Fruit fly (Drosophila melanogaster) whole organism, embryonic: Measurements from ENCODE around the gene CG31549.
A peak's percentile ranks its signal among the peaks of the same experiment; 100 is the strongest.

Source experiments
- Aef1 ChIP-seq: fragments of 200-800 bp; sonication (Bioruptor generic); IDR thresholded peaks from 3 replicates; pipeline ENCODE4 v1.3.6; 2022; ENCODE audit warnings: missing biosample characterization, missing genetic modification characterization
- CG10366 ChIP-seq: fragments of 200-800 bp; sonication (Bioruptor generic); IDR thresholded peaks from 2 replicates; pipeline ENCODE4 v1.3.6; 2022; ENCODE audit warnings: missing biosample characterization, missing genetic modification characterization
- CG11695 ChIP-seq: fragments of 200-800 bp; sonication (Bioruptor generic); IDR thresholded peaks from 3 replicates; pipeline ENCODE4 v1.3.6; 2022; ENCODE audit warnings: missing biosample characterization, missing genetic modification characterization
- CG12104 ChIP-seq: fragments of 200-800 bp; sonication (Bioruptor generic); optimal IDR thresholded peaks from 3 replicates; lab custom pipeline; 2016; ENCODE audit warnings: missing biosample characterization, missing genetic modification characterization
- CG12391 ChIP-seq: fragments of 200-800 bp; sonication (Bioruptor generic); optimal IDR thresholded peaks from 3 replicates; lab custom pipeline; 2018; ENCODE audit warnings: missing biosample characterization, mild to moderate bottlenecking, missing genetic modification characterization, moderate library complexity
- CG13424 ChIP-seq: fragments of 200-800 bp; sonication (Bioruptor generic); optimal IDR thresholded peaks from 2 replicates; lab custom pipeline; 2019; ENCODE audit warnings: missing biosample characterization, mild to moderate bottlenecking, missing genetic modification characterization, moderate library complexity
- CG14441 ChIP-seq: fragments of 200-800 bp; sonication (Bioruptor generic); IDR thresholded peaks from 2 replicates; pipeline ENCODE4 v1.3.6; 2022; ENCODE audit warnings: missing biosample characterization, missing genetic modification characterization
- CG15514 ChIP-seq: fragments of 200-800 bp; sonication (Bioruptor generic); optimal IDR thresholded peaks from 3 replicates; lab custom pipeline; 2017; ENCODE audit warnings: missing biosample characterization, missing genetic modification characterization, mild to moderate bottlenecking, moderate library complexity, missing genetic modification reagents
- CG17385 ChIP-seq: fragments of 200-800 bp; sonication (Bioruptor generic); optimal IDR thresholded peaks from 3 replicates; lab custom pipeline; 2018; ENCODE audit warnings: missing biosample characterization, mild to moderate bottlenecking, missing genetic modification characterization
- CG18262 ChIP-seq: fragments of 200-800 bp; optimal IDR thresholded peaks from 3 replicates; lab custom pipeline; 2019; ENCODE audit warnings: missing biosample characterization, mild to moderate bottlenecking, missing genetic modification characterization, moderate library complexity
- CG18599 ChIP-seq: fragments of 200-800 bp; sonication (Bioruptor generic); optimal IDR thresholded peaks from 3 replicates; lab custom pipeline; 2017; ENCODE audit warnings: missing biosample characterization, missing genetic modification characterization, mild to moderate bottlenecking, moderate library complexity, missing genetic modification reagents
- CG2129 ChIP-seq: fragments of 200-800 bp; sonication (Bioruptor generic); IDR thresholded peaks from 2 replicates; pipeline ENCODE4 v1.3.6; 2022; ENCODE audit warnings: missing biosample characterization, missing genetic modification characterization; ENCODE audit not compliant: partially characterized antibody
- CG2712 ChIP-seq: fragments of 200-800 bp; optimal IDR thresholded peaks from 3 replicates; lab custom pipeline; 2019; ENCODE audit warnings: missing biosample characterization, mild to moderate bottlenecking, missing genetic modification characterization, moderate library complexity
- CG32772 ChIP-seq: fragments of 200-800 bp; sonication (Bioruptor generic); IDR thresholded peaks from 2 replicates; pipeline ENCODE4 v1.3.6; 2022; ENCODE audit warnings: missing biosample characterization, missing genetic modification characterization
- CG3281 ChIP-seq: fragments of 200-800 bp; sonication (Bioruptor generic); optimal IDR thresholded peaks from 3 replicates; lab custom pipeline; 2017; ENCODE audit warnings: missing biosample characterization, mild to moderate bottlenecking, missing genetic modification characterization
- CG42726 ChIP-seq: fragments of 200-800 bp; sonication (Bioruptor generic); IDR thresholded peaks from 2 replicates; pipeline ENCODE4 v1.3.6; 2022; ENCODE audit warnings: missing biosample characterization, missing genetic modification characterization; ENCODE audit not compliant: partially characterized antibody
- CG4360 ChIP-seq: fragments of 200-800 bp; sonication (Bioruptor generic); IDR thresholded peaks from 2 replicates; pipeline ENCODE4 v1.3.6; 2022; ENCODE audit warnings: missing biosample characterization, missing genetic modification characterization
- CG6854 ChIP-seq: fragments of 200-800 bp; sonication (Bioruptor generic); optimal IDR thresholded peaks from 3 replicates; lab custom pipeline; 2017; ENCODE audit warnings: missing biosample characterization, mild to moderate bottlenecking, missing genetic modification characterization
- CG7745 ChIP-seq: fragments of 200-800 bp; sonication (Bioruptor generic); optimal IDR thresholded peaks from 2 replicates; lab custom pipeline; 2018; ENCODE audit warnings: missing biosample characterization, mild to moderate bottlenecking, missing genetic modification characterization, moderate library complexity
- CG7987 ChIP-seq: fragments of 200-800 bp; sonication (Bioruptor generic); optimal IDR thresholded peaks from 2 replicates; lab custom pipeline; 2018; ENCODE audit warnings: missing biosample characterization, mild to moderate bottlenecking, missing genetic modification characterization, moderate library complexity
- CoRest ChIP-seq: fragments of 200-800 bp; sonication (Bioruptor generic); optimal IDR thresholded peaks from 3 replicates; lab custom pipeline; 2018; ENCODE audit warnings: missing biosample characterization, mild to moderate bottlenecking, missing genetic modification characterization, moderate library complexity
- Dad ChIP-seq: fragments of 200-800 bp; sonication (Bioruptor generic); optimal IDR thresholded peaks from 3 replicates; lab custom pipeline; 2016; ENCODE audit warnings: missing biosample characterization, missing genetic modification characterization
- Dip2 ChIP-seq: fragments of 200-800 bp; sonication (Bioruptor generic); IDR thresholded peaks from 2 replicates; pipeline ENCODE4 v1.3.6; 2022; ENCODE audit warnings: missing biosample characterization, missing genetic modification characterization
- E2f2 ChIP-seq: fragments of 200-800 bp; sonication (Bioruptor generic); IDR thresholded peaks from 2 replicates; pipeline ENCODE4 v1.3.6; 2022; ENCODE audit warnings: missing biosample characterization, missing genetic modification characterization
- Gsc ChIP-seq: fragments of 200-800 bp; sonication (Bioruptor generic); IDR thresholded peaks from 2 replicates; pipeline ENCODE4 v1.3.6; 2022; ENCODE audit warnings: missing biosample characterization, missing genetic modification characterization
- Hmr ChIP-seq: fragments of 200-800 bp; sonication (Bioruptor generic); optimal IDR thresholded peaks from 3 replicates; lab custom pipeline; 2017; ENCODE audit warnings: mild to moderate bottlenecking, missing biosample characterization, missing genetic modification reagents, missing genetic modification characterization
- MBD-R2 ChIP-seq: fragments of 200-800 bp; sonication (Bioruptor generic); IDR thresholded peaks from 2 replicates; pipeline ENCODE4 v1.3.6; 2022; ENCODE audit warnings: missing biosample characterization, missing genetic modification characterization
- MESR4 ChIP-seq: fragments of 200-800 bp; sonication (Bioruptor generic); optimal IDR thresholded peaks from 2 replicates; lab custom pipeline; 2018; ENCODE audit warnings: missing biosample characterization, mild to moderate bottlenecking, missing genetic modification characterization, moderate library complexity
- Meics ChIP-seq: fragments of 200-800 bp; sonication (Bioruptor generic); optimal IDR thresholded peaks from 2 replicates; lab custom pipeline; 2017; ENCODE audit warnings: missing biosample characterization, mild to moderate bottlenecking, missing genetic modification characterization
- NC2α ChIP-seq: fragments of 200-800 bp; sonication (Bioruptor generic); optimal IDR thresholded peaks from 2 replicates; lab custom pipeline; 2016; ENCODE audit warnings: missing biosample characterization, missing genetic modification characterization
- Rfx ChIP-seq: fragments of 200-800 bp; sonication (Bioruptor generic); IDR thresholded peaks from 2 replicates; pipeline ENCODE4 v1.3.6; 2022; ENCODE audit warnings: missing biosample characterization, missing genetic modification characterization
- Six4 ChIP-seq: fragments of 200-800 bp; sonication (Bioruptor generic); optimal IDR thresholded peaks from 2 replicates; lab custom pipeline; 2016; ENCODE audit warnings: missing biosample characterization, missing genetic modification characterization
- Ssrp ChIP-seq: fragments of 200-800 bp; sonication (Bioruptor generic); optimal IDR thresholded peaks from 2 replicates; lab custom pipeline; 2018; ENCODE audit warnings: missing biosample characterization, mild to moderate bottlenecking, missing genetic modification characterization, moderate library complexity
- Trl ChIP-seq, 3 experiments: fragments of >200 bp in 2 of 3; fragments of 200-800 bp in 1 of 3; sonication (Bioruptor generic) in 1 of 3; optimal IDR thresholded peaks; 2 replicates in 1 of 3; 3 replicates in 2 of 3; lab custom pipeline; 2016 to 2017; ENCODE audit warnings: missing biosample characterization in 1 of 3, missing genetic modification characterization in 1 of 3
- Xbp1 ChIP-seq: fragments of 200-800 bp; sonication (Bioruptor generic); optimal IDR thresholded peaks from 3 replicates; lab custom pipeline; 2016; ENCODE audit warnings: missing biosample characterization, mild to moderate bottlenecking, missing genetic modification characterization
- al ChIP-seq: fragments of 200-800 bp; sonication (Bioruptor generic); IDR thresholded peaks from 2 replicates; pipeline ENCODE4 v1.3.6; 2022; ENCODE audit warnings: missing biosample characterization, missing genetic modification characterization
- amos ChIP-seq: fragments of 200-800 bp; sonication (Bioruptor generic); IDR thresholded peaks from 2 replicates; pipeline ENCODE4 v1.3.6; 2022; ENCODE audit warnings: missing biosample characterization, missing genetic modification characterization; ENCODE audit not compliant: partially characterized antibody
- ase ChIP-seq: fragments of 200-800 bp; sonication (Bioruptor generic); IDR thresholded peaks from 3 replicates; pipeline ENCODE4 v1.3.6; 2022; ENCODE audit warnings: missing biosample characterization, missing genetic modification characterization
- bowl ChIP-seq: fragments of 200-800 bp; sonication (Bioruptor generic); IDR thresholded peaks from 2 replicates; pipeline ENCODE4 v1.3.6; 2022; ENCODE audit warnings: missing biosample characterization, missing genetic modification characterization
- bsh ChIP-seq, 2 experiments: fragments of 200-800 bp; sonication (Bioruptor generic); optimal IDR thresholded peaks; 2 replicates each; lab custom pipeline; 2017 to 2018; ENCODE audit warnings: mild to moderate bottlenecking in 2 of 2, missing biosample characterization in 2 of 2, missing genetic modification characterization in 2 of 2, moderate library complexity in 1 of 2
- chm ChIP-seq: fragments of 200-800 bp; sonication (Bioruptor generic); IDR thresholded peaks from 2 replicates; pipeline ENCODE4 v1.3.6; 2022; ENCODE audit warnings: missing biosample characterization, missing genetic modification characterization
- danr ChIP-seq: fragments of 200-800 bp; sonication (Bioruptor generic); IDR thresholded peaks from 2 replicates; pipeline ENCODE4 v1.3.6; 2022; ENCODE audit warnings: missing biosample characterization, missing genetic modification characterization
- ftz-f1 ChIP-seq: fragments of 200-800 bp; sonication (Bioruptor generic); optimal IDR thresholded peaks from 2 replicates; lab custom pipeline; 2016; ENCODE audit warnings: missing biosample characterization, missing genetic modification characterization
- pan ChIP-seq, 4 experiments: fragments of >200 bp in 3 of 4; fragments of 200-800 bp in 1 of 4; sonication (Bioruptor generic) in 1 of 4; optimal IDR thresholded peaks in 3 of 4; IDR thresholded peaks in 1 of 4; 2 replicates each; pipeline versions ENCODE4 v1.3.6 to Lab custom; 2017 to 2022; ENCODE audit warnings: missing biosample characterization in 2 of 4, missing genetic modification characterization in 2 of 4, mixed read lengths in 1 of 4
- rib ChIP-seq: fragments of 200-800 bp; sonication (Bioruptor generic); IDR thresholded peaks from 2 replicates; pipeline ENCODE4 v1.3.6; 2022; ENCODE audit warnings: missing biosample characterization, missing genetic modification characterization
- salm ChIP-seq: fragments of 200-800 bp; sonication (Bioruptor generic); optimal IDR thresholded peaks from 2 replicates; lab custom pipeline; 2018; ENCODE audit warnings: missing biosample characterization, mild to moderate bottlenecking, missing genetic modification characterization
- wor ChIP-seq: fragments of 200-800 bp; sonication (Bioruptor generic); IDR thresholded peaks from 2 replicates; pipeline ENCODE4 v1.3.6; 2022; ENCODE audit warnings: missing biosample characterization, missing genetic modification characterization
- zen2 ChIP-seq: fragments of 200-800 bp; sonication (Bioruptor generic); IDR thresholded peaks from 3 replicates; pipeline ENCODE4 v1.3.6; 2022; ENCODE audit warnings: missing biosample characterization, missing genetic modification characterization; ENCODE audit not compliant: partially characterized antibody

The CG31549 gene

dm6 chr3R:5660198-5660893 lies 28.4 kb downstream of the CG31549 start, which contains the start of gene Wdr33 (continued):
- TF ChIP-seq Trl (optimal IDR thresholded peaks at IDR 0.05; lab: Kevin White, UChicago) (no peak), Trl (GFP tag; optimal IDR thresholded peaks at IDR 0.05; lab: Kevin White, UChicago) (no peak), danr (0 out of 2 replicates have a peak, but pooled peaks have one; percentile 17), ftz-f1 (no peak), MBD-R2 (GFP tag; lab: Robert Waterston, UW) (peak; percentile 51), Dip2 (GFP tag; lab: Robert Waterston, UW) (no peak), Meics (GFP tag; lab: Kevin White, UChicago) (peak; percentile 34), bsh (GFP tag; optimal IDR thresholded peaks at IDR 0.05; lab: Kevin White, UChicago) (no peak), CG42726 (GFP tag; lab: Robert Waterston, UW) (peak; percentile 68; the same call in 1 of the 2 replicates), CG15514 (GFP tag; lab: Kevin White, UChicago) (peak; percentile 43), CG14441 (GFP tag; lab: Robert Waterston, UW) (peak; percentile 26; the same call in 1 of the 2 replicates), CG32772 (GFP tag; lab: Robert Waterston, UW) (no peak), CG6854 (no peak), CG12104 (GFP tag; lab: Kevin White, UChicago) (peak; percentile 27), Dad (GFP tag; lab: Kevin White, UChicago) (no peak), ase (GFP tag; lab: Robert Waterston, UW) (no peak; the same call in 2 of the 3 replicates), Xbp1 (GFP tag; lab: Kevin White, UChicago) (peak; percentile 52), Rfx (no peak; the same call in 1 of the 2 replicates), CG7987 (GFP tag; lab: Kevin White, UChicago) (no peak), E2f2 (GFP tag; lab: Robert Waterston, UW) (no peak), CG2712 (tag; lab: Kevin White, UChicago) (peak; percentile 19), MESR4 (GFP tag; lab: Kevin White, UChicago) (peak; percentile 85), wor (GFP tag; lab: Robert Waterston, UW) (0 out of 2 replicates have a peak, but pooled peaks have one; percentile 13), Hmr (peak; percentile 60), CG2129 (peak; percentile 89), Aef1 (GFP tag; lab: Robert Waterston, UW) (no peak), NC2α (no peak), CG11695 (GFP tag; lab: Robert Waterston, UW) (no peak), CG4360 (no peak), CG7745 (no peak), zen2 (GFP tag; lab: Robert Waterston, UW) (peak; percentile 70; the same call in 1 of the 3 replicates), salm (tag; lab: Kevin White, UChicago) (no peak), Six4 (GFP tag; lab: Kevin White, UChicago) (no peak), CG13424 (tag; lab: Kevin White, UChicago) (peak; percentile 56), pan (optimal IDR thresholded peaks at IDR 0.05; lab: Kevin White, UChicago) (no peak), pan (GFP tag; optimal IDR thresholded peaks at IDR 0.05 in 1 of 2, IDR thresholded peaks at IDR 0.05 in 1 of 2) (peak in 1 of 2 experiments; percentile 46), chm (no peak), rib (no peak), Gsc (GFP tag; lab: Robert Waterston, UW) (no peak), CG12391 (peak; percentile 60), CG3281 (GFP tag; lab: Kevin White, UChicago) (no peak), CG10366 (GFP tag; lab: Robert Waterston, UW) (peak; percentile 38; the same call in 1 of the 2 replicates), CoRest (peak; percentile 71), Ssrp (tag; lab: Kevin White, UChicago) (peak; percentile 54), bowl (GFP tag; lab: Robert Waterston, UW) (no peak), CG17385 (GFP tag; lab: Kevin White, UChicago) (peak; percentile 36), CG18262 (tag; lab: Kevin White, UChicago) (peak; percentile 36), CG18599 (GFP tag; lab: Kevin White, UChicago) (peak; percentile 12), amos (GFP tag; lab: Robert Waterston, UW) (peak; percentile 91), al (GFP tag; lab: Robert Waterston, UW) (peak; percentile 28; the same call in 1 of the 2 replicates)
